Fruit fly (Drosophila melanogaster): ENCODE data around the gene Usp12-46.

The Usp12-46 gene

dm6 chr3R:22784674-22785316 lies 34.1 kb downstream of the Usp12-46 start (continued):
- TF ChIP-seq CG8290 (GFP tag; optimal IDR thresholded peaks at IDR 0.05) (no peak), CG8290 (tag; optimal IDR thresholded peaks at IDR 0.05) (no peak), mld (GFP tag; IDR thresholded peaks at IDR 0.05; ENCODE audit: partially characterized antibody) (0 out of 3 replicates have a peak, but pooled peaks have one; percentile 14), disco-r (GFP tag; optimal IDR thresholded peaks at IDR 0.05) (no peak), CG3838 (GFP tag; optimal IDR thresholded peaks at IDR 0.05) (no peak), CG11504 (tag; optimal IDR thresholded peaks at IDR 0.05) (peak; percentile 93), CG6272 (GFP tag; IDR thresholded peaks at IDR 0.05) (0 out of 2 replicates have a peak, but pooled peaks have one; percentile 5), hb (GFP tag; IDR thresholded peaks at IDR 0.05; ENCODE audit: partially characterized antibody) (peak; percentile 56; the same call in 1 of the 3 replicates), Dbx (GFP tag; IDR thresholded peaks at IDR 0.05) (0 out of 3 replicates have a peak, but pooled peaks have one; percentile 16), bbx (GFP tag; IDR thresholded peaks at IDR 0.05; ENCODE audit: partially characterized antibody) (no peak), CG11085 (GFP tag; IDR thresholded peaks at IDR 0.05) (no peak)

DNA sequence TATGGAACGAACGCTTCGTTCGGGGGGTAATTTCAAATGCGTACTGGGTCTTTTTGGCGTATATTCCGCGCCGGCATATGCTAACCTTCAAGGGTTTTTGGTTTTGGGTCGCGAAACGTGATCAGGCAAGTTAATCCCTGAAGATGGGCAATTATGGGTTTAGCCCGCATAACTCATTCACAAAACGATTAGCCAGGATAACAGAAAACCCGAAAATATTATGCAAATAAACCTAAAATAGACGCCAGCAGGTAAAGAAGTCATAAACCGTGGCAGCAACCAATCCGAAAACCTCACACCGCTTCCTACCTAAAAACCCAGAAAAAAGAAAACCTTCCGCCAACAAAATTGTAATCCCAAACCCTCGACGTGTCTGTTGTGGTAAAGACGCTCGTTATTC lies 38.4 kb downstream of the Usp12-46 start:
- TF ChIP-seq cad (GFP tag; optimal IDR thresholded peaks at IDR 0.05) (peak; percentile 86), tll (GFP tag; optimal IDR thresholded peaks at IDR 0.05) (peak in 1 of 2 experiments; percentile 91), twi (tag; optimal IDR thresholded peaks at IDR 0.05) (peak; percentile 31), CG15479 (GFP tag; optimal IDR thresholded peaks at IDR 0.05) (peak; percentile 71), zen (tag; optimal IDR thresholded peaks at IDR 0.05) (peak; percentile 85), Mes4 (GFP tag; optimal IDR thresholded peaks at IDR 0.05) (no peak), gt (GFP tag; IDR thresholded peaks at IDR 0.05) (no peak), zfh1 (GFP tag; IDR thresholded peaks at IDR 0.05) (no peak)

DNA sequence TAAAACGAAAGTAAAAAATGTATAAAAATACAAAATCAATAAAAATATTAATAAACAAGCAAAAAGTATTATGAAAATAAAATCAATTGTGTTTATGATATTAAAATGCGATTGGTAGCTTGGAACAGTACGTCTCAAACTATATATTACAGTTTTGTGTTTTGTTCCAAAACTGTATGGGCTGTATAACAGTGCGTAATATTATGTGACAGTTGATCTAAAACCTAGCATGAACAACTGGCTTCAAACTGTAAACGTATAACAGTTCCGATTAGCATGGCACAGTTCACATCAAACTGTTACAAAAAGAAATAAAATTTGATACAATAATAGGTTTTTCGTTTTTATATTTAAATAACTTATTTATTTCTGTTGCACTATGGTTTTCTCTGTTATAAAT lies 43.3 kb downstream of the Usp12-46 start:
- TF ChIP-seq chm (GFP tag; IDR thresholded peaks at IDR 0.05) (no peak), fd64A (GFP tag; optimal IDR thresholded peaks at IDR 0.05) (no peak), mirr (GFP tag; optimal IDR thresholded peaks at IDR 0.05) (no peak), stwl (tag; optimal IDR thresholded peaks at IDR 0.05) (peak; percentile 90), disco-r (GFP tag; optimal IDR thresholded peaks at IDR 0.05) (peak; percentile 9), CG33557 (GFP tag; optimal IDR thresholded peaks at IDR 0.05) (peak; percentile 8), CG30403 (GFP tag; optimal IDR thresholded peaks at IDR 0.05) (no peak), CG1832 (GFP tag; optimal IDR thresholded peaks at IDR 0.05) (no peak), zfh2 (GFP tag; optimal IDR thresholded peaks at IDR 0.05) (no peak), Fer1 (GFP tag; optimal IDR thresholded peaks at IDR 0.05) (no peak), D19B (GFP tag; optimal IDR thresholded peaks at IDR 0.05) (no peak), danr (GFP tag; IDR thresholded peaks at IDR 0.05) (no peak), CG17361 (GFP tag; IDR thresholded peaks at IDR 0.05) (no peak), fd3F (GFP tag; optimal IDR thresholded peaks at IDR 0.05) (no peak), bigmax (GFP tag; optimal IDR thresholded peaks at IDR 0.05) (no peak), Elba2 (GFP tag; optimal IDR thresholded peaks at IDR 0.05) (no peak), bowl (GFP tag; IDR thresholded peaks at IDR 0.05) (no peak), ewg (GFP tag; optimal IDR thresholded peaks at IDR 0.05) (no peak), Dek (tag; optimal IDR thresholded peaks at IDR 0.05) (peak; percentile 64), CG7271 (tag; optimal IDR thresholded peaks at IDR 0.05) (no peak), CG18619 (GFP tag; optimal IDR thresholded peaks at IDR 0.05) (no peak), seq (GFP tag; IDR thresholded peaks at IDR 0.05) (no peak), cg (GFP tag; optimal IDR thresholded peaks at IDR 0.05) (no peak), pho (GFP tag; optimal IDR thresholded peaks at IDR 0.05) (no peak), sd (tag; optimal IDR thresholded peaks at IDR 0.05) (no peak), CG8089 (GFP tag; optimal IDR thresholded peaks at IDR 0.05) (no peak), CG10267 (tag; optimal IDR thresholded peaks at IDR 0.05) (no peak), D (optimal IDR thresholded peaks at IDR 0.05) (no peak), D (GFP tag; optimal IDR thresholded peaks at IDR 0.05) (no peak), knrl (GFP tag; IDR thresholded peaks at IDR 0.05; ENCODE audit: partially characterized antibody) (peak; percentile 87)

Measured in whole organism, embryonic.